Worm (Caenorhabditis elegans) whole organism, L1 larva: ENCODE measurements around the gene cth-2.
A peak's percentile ranks its signal among the peaks of the same experiment; 100 is the strongest.

Experiments
- C16A3.4 ChIP-seq: fragments of 150-350 bp; optimal IDR thresholded peaks from 2 replicates; lab custom pipeline; 2014; ENCODE audit warnings: missing biosample characterization, missing genetic modification characterization
- C34B4.2 ChIP-seq: sonication (generic microtip); optimal IDR thresholded peaks from 2 replicates; lab custom pipeline; 2017; ENCODE audit warnings: mild to moderate bottlenecking, missing genetic modification characterization, missing compliant biosample characterization
- F16B12.6 ChIP-seq: fragments of 150-350 bp; optimal IDR thresholded peaks from 2 replicates; lab custom pipeline; 2014; ENCODE audit warnings: missing biosample characterization, missing genetic modification characterization
- aly-2 ChIP-seq: fragments of 150-350 bp; optimal IDR thresholded peaks from 2 replicates; lab custom pipeline; 2014; ENCODE audit warnings: missing biosample characterization, missing genetic modification characterization
- blmp-1 ChIP-seq: fragments of 150-350 bp; optimal IDR thresholded peaks from 2 replicates; lab custom pipeline; 2014; ENCODE audit warnings: missing biosample characterization, missing genetic modification characterization
- ceh-63 ChIP-seq: fragments of 200-800 bp; sonication (Bioruptor generic); optimal IDR thresholded peaks from 2 replicates; lab custom pipeline; 2018; ENCODE audit warnings: mild to moderate bottlenecking, missing genetic modification characterization, missing compliant biosample characterization
- ceh-82 ChIP-seq, 3 experiments: fragments of 150-350 bp in 1 of 3; sonication (generic microtip) in 2 of 3; optimal IDR thresholded peaks; 2 replicates each; lab custom pipeline; 2014 to 2017; ENCODE audit warnings: missing biosample characterization in 3 of 3, missing genetic modification characterization in 3 of 3
- dpl-1 ChIP-seq, 3 experiments: fragments of 150-350 bp in 2 of 3; sonication (generic microtip) in 1 of 3; optimal IDR thresholded peaks; 2 replicates each; lab custom pipeline; 2014 to 2017; ENCODE audit warnings: missing biosample characterization in 3 of 3, missing genetic modification characterization in 3 of 3, missing genetic modification reagents in 3 of 3
- efl-1 ChIP-seq, 4 experiments: fragments of 150-350 bp; optimal IDR thresholded peaks in 3 of 4; peaks in 1 of 4; 1 replicate in 1 of 4; 2 replicates in 3 of 4; lab custom pipeline; 2014; ENCODE audit warnings: missing biosample characterization in 2 of 4, missing genetic modification characterization in 2 of 4, missing genetic modification reagents in 2 of 4
- egl-27 ChIP-seq, 2 experiments: fragments of 150-350 bp in 1 of 2; sonication (generic microtip); optimal IDR thresholded peaks; 3 replicates each; lab custom pipeline; 2017 to 2018; ENCODE audit warnings: missing biosample characterization in 2 of 2, missing genetic modification characterization in 2 of 2, missing genetic modification reagents in 2 of 2
- elt-2 ChIP-seq: sonication (generic microtip); optimal IDR thresholded peaks from 2 replicates; lab custom pipeline; 2016; ENCODE audit warnings: missing genetic modification characterization, mild to moderate bottlenecking, inconsistent platforms, missing compliant biosample characterization, missing genetic modification reagents
- ets-5 ChIP-seq: fragments of 200-800 bp; sonication (Bioruptor generic); IDR thresholded peaks from 2 replicates; pipeline ENCODE4 v1.3.6; 2022; ENCODE audit warnings: missing genetic modification characterization, missing compliant biosample characterization
- fos-1 ChIP-seq: fragments of 150-350 bp; optimal IDR thresholded peaks from 2 replicates; lab custom pipeline; 2014; ENCODE audit warnings: missing biosample characterization, missing genetic modification characterization
- grh-1 ChIP-seq: fragments of 200-800 bp; sonication (Bioruptor generic); IDR thresholded peaks from 2 replicates; pipeline ENCODE4 v1.3.6; 2022; ENCODE audit warnings: missing genetic modification reagents, missing genetic modification characterization, missing compliant biosample characterization
- hlh-17 ChIP-seq: fragments of 200-800 bp; sonication (Bioruptor generic); optimal IDR thresholded peaks from 2 replicates; lab custom pipeline; 2018; ENCODE audit warnings: missing genetic modification characterization, mild to moderate bottlenecking, missing compliant biosample characterization, moderate library complexity, borderline replicate concordance
- hpl-2 ChIP-seq: fragments of 150-350 bp; optimal IDR thresholded peaks from 2 replicates; lab custom pipeline; 2014; ENCODE audit warnings: missing biosample characterization, missing genetic modification reagents, missing genetic modification characterization
- isw-1 ChIP-seq: fragments of 200-800 bp; sonication (Bioruptor generic); IDR thresholded peaks from 2 replicates; pipeline ENCODE4 v1.3.6; 2022; ENCODE audit warnings: missing genetic modification characterization, missing compliant biosample characterization
- lin-13 ChIP-seq: fragments of 150-350 bp; optimal IDR thresholded peaks from 2 replicates; lab custom pipeline; 2014; ENCODE audit warnings: missing biosample characterization, missing genetic modification reagents, missing genetic modification characterization
- lin-14 ChIP-seq: fragments of 200-800 bp; sonication (Bioruptor generic); optimal IDR thresholded peaks from 2 replicates; lab custom pipeline; 2018; ENCODE audit warnings: mild to moderate bottlenecking, missing genetic modification characterization, moderate library complexity, missing compliant biosample characterization
- lin-15B ChIP-seq: fragments of 150-350 bp; sonication (generic microtip); optimal IDR thresholded peaks from 3 replicates; lab custom pipeline; 2014; ENCODE audit warnings: missing biosample characterization, missing genetic modification characterization
- lin-35 ChIP-seq, 2 experiments: fragments of 150-350 bp; optimal IDR thresholded peaks; 2 replicates each; lab custom pipeline; 2014; ENCODE audit warnings: missing biosample characterization in 2 of 2, missing genetic modification characterization in 2 of 2, missing genetic modification reagents in 2 of 2
- lsy-2 ChIP-seq, 2 experiments: fragments of 150-350 bp; optimal IDR thresholded peaks; 2 replicates each; lab custom pipeline; 2014; ENCODE audit warnings: missing biosample characterization in 2 of 2, missing genetic modification characterization in 2 of 2
- mef-2 ChIP-seq: fragments of 150-350 bp; optimal IDR thresholded peaks from 2 replicates; lab custom pipeline; 2014; ENCODE audit warnings: missing biosample characterization, missing genetic modification characterization
- mep-1 ChIP-seq: fragments of 150-350 bp; optimal IDR thresholded peaks from 2 replicates; lab custom pipeline; 2014; ENCODE audit warnings: missing biosample characterization, missing genetic modification characterization
- nhr-20 ChIP-seq: sonication (generic microtip); optimal IDR thresholded peaks from 2 replicates; lab custom pipeline; 2016; ENCODE audit warnings: mild to moderate bottlenecking, missing genetic modification characterization, missing compliant biosample characterization
- nhr-237 ChIP-seq: fragments of 150-350 bp; optimal IDR thresholded peaks from 2 replicates; lab custom pipeline; 2014; ENCODE audit warnings: missing biosample characterization, missing genetic modification characterization
- nhr-47 ChIP-seq: sonication (generic microtip); optimal IDR thresholded peaks from 2 replicates; lab custom pipeline; 2016; ENCODE audit warnings: mild to moderate bottlenecking, missing genetic modification characterization, moderate library complexity, missing compliant biosample characterization
- nhr-71 ChIP-seq: sonication (generic microtip); optimal IDR thresholded peaks from 2 replicates; lab custom pipeline; 2016; ENCODE audit warnings: mild to moderate bottlenecking, missing genetic modification characterization, moderate library complexity, missing compliant biosample characterization
- nhr-76 ChIP-seq: sonication (generic microtip); optimal IDR thresholded peaks from 2 replicates; lab custom pipeline; 2017; ENCODE audit warnings: missing biosample characterization, missing genetic modification characterization
- nhr-85 ChIP-seq: sonication (generic microtip); peaks from one replicate; lab custom pipeline; 2016; ENCODE audit warnings: missing genetic modification characterization, inconsistent platforms, missing compliant biosample characterization
- nhr-90 ChIP-seq: sonication (generic microtip); optimal IDR thresholded peaks from 2 replicates; lab custom pipeline; 2016; ENCODE audit warnings: mild to moderate bottlenecking, missing genetic modification characterization, missing compliant biosample characterization; ENCODE audit not compliant: poor library complexity
- pag-3 ChIP-seq: sonication (generic microtip); optimal IDR thresholded peaks from 2 replicates; lab custom pipeline; 2017; ENCODE audit warnings: missing genetic modification characterization, mild to moderate bottlenecking, missing compliant biosample characterization, antibody characterized with exemption, borderline replicate concordance; ENCODE audit not compliant: insufficient read depth
- pax-3 ChIP-seq: fragments of 200-800 bp; sonication (Bioruptor generic); optimal IDR thresholded peaks from 2 replicates; lab custom pipeline; 2018; ENCODE audit warnings: mild to moderate bottlenecking, missing genetic modification characterization, moderate library complexity, missing compliant biosample characterization
- skn-1 ChIP-seq: fragments of 150-350 bp; optimal IDR thresholded peaks from 2 replicates; lab custom pipeline; 2014; ENCODE audit warnings: missing biosample characterization, missing genetic modification characterization
- snpc-4 ChIP-seq: fragments of 150-350 bp; optimal IDR thresholded peaks from 2 replicates; lab custom pipeline; 2014; ENCODE audit warnings: missing biosample characterization, missing genetic modification characterization
- snu-23 ChIP-seq: sonication (generic microtip); optimal IDR thresholded peaks from 2 replicates; lab custom pipeline; 2016; ENCODE audit warnings: missing genetic modification characterization, missing compliant biosample characterization
- sox-4 ChIP-seq: sonication (generic microtip); optimal IDR thresholded peaks from 2 replicates; lab custom pipeline; 2016; ENCODE audit warnings: missing genetic modification characterization, missing compliant biosample characterization
- tbx-2 ChIP-seq: sonication (generic microtip); optimal IDR thresholded peaks from 2 replicates; lab custom pipeline; 2016; ENCODE audit warnings: missing genetic modification characterization, missing compliant biosample characterization
- tlp-1 ChIP-seq: fragments of 150-350 bp; optimal IDR thresholded peaks from 2 replicates; lab custom pipeline; 2014; ENCODE audit warnings: missing biosample characterization, missing genetic modification characterization
- unc-130 ChIP-seq: fragments of 150-350 bp; optimal IDR thresholded peaks from 2 replicates; lab custom pipeline; 2017; ENCODE audit warnings: missing biosample characterization, missing genetic modification characterization, inconsistent platforms
- unc-30 ChIP-seq: sonication (generic microtip); optimal IDR thresholded peaks from 2 replicates; lab custom pipeline; 2017; ENCODE audit warnings: missing biosample characterization, missing genetic modification characterization
- unc-62 ChIP-seq: fragments of 150-350 bp; optimal IDR thresholded peaks from 2 replicates; lab custom pipeline; 2014; ENCODE audit warnings: missing biosample characterization, missing genetic modification reagents, missing genetic modification characterization
- xbp-1 ChIP-seq: sonication (generic microtip); optimal IDR thresholded peaks from 2 replicates; lab custom pipeline; 2016; ENCODE audit warnings: missing genetic modification characterization, missing compliant biosample characterization
- ztf-11 ChIP-seq, 2 experiments: sonication (generic microtip); optimal IDR thresholded peaks; 2 replicates each; lab custom pipeline; 2016 to 2017; ENCODE audit warnings: missing genetic modification characterization in 2 of 2, missing biosample characterization in 1 of 2, missing compliant biosample characterization in 1 of 2

Gene cth-2

ce11 chrII:7029524-7029923 is 28.2 kb downstream of the cth-2 start:
- TF ChIP-seq C16A3.4 (tag; lab: Kevin White, UChicago): no peak
- TF ChIP-seq efl-1 (optimal IDR thresholded peaks at IDR 0.05; lab: Kevin White, UChicago): no peak
- peak in 1 of 2 experiments; percentile 79 for TF ChIP-seq efl-1 (GFP tag; optimal IDR thresholded peaks at IDR 0.05 in 1 of 2; lab: Kevin White, UChicago)

ce11 chrII:7024897-7025852 is 32.6 kb downstream of the cth-2 start, which contains the start of gene znf-598:
Gene znf-598 (plus strand): TSS chrII:7025802.
- TF ChIP-seq F16B12.6 (peak; percentile 17), unc-130 (no peak), xbp-1 (tag; lab: Kevin White, UChicago) (peak; percentile 17), unc-30 (no peak), unc-62 (no peak), hpl-2 (GFP tag; lab: Kevin White, UChicago) (no peak), snu-23 (GFP tag; lab: Kevin White, UChicago) (peak; percentile 38), isw-1 (GFP tag; lab: Robert Waterston, UW) (peak; percentile 2; the same call in 1 of the 2 replicates), nhr-71 (tag; lab: Kevin White, UChicago) (peak; percentile 34), nhr-90 (no peak), ceh-63 (no peak), dpl-1 (GFP tag; optimal IDR thresholded peaks at IDR 0.05; lab: Kevin White, UChicago) (peak; percentile 6 to 48 (median 12)), tlp-1 (tag; lab: Kevin White, UChicago) (no peak), lsy-2 (tag; optimal IDR thresholded peaks at IDR 0.05; lab: Kevin White, UChicago) (peak; percentile 25 to 80), lin-35 (GFP tag; optimal IDR thresholded peaks at IDR 0.05; lab: Kevin White, UChicago) (peak; percentile 30 to 64), nhr-47 (tag; lab: Kevin White, UChicago) (peak; percentile 10), nhr-20 (peak; percentile 43), elt-2 (tag; lab: Kevin White, UChicago) (peak; percentile 10), skn-1 (peak; percentile 15), ceh-82 (tag; optimal IDR thresholded peaks at IDR 0.05; lab: Kevin White, UChicago) (peak in 1 of 3 experiments; percentile 13), blmp-1 (tag; lab: Kevin White, UChicago) (peak; percentile 52), nhr-85 (peak; percentile 70), nhr-237 (tag; lab: Kevin White, UChicago) (no peak), ets-5 (GFP tag; lab: Robert Waterston, UW) (no peak), lin-15B (tag; lab: Kevin White, UChicago) (peak; percentile 60), pax-3 (tag; lab: Kevin White, UChicago) (no peak), efl-1 (optimal IDR thresholded peaks at IDR 0.05; lab: Kevin White, UChicago) (peak; percentile 37 to 43), efl-1 (GFP tag; optimal IDR thresholded peaks at IDR 0.05 in 1 of 2; lab: Kevin White, UChicago) (peak; percentile 28 to 78), C16A3.4 (tag; lab: Kevin White, UChicago) (peak; percentile 21), mep-1 (tag; lab: Kevin White, UChicago) (peak; percentile 44), tbx-2 (no peak), lin-14 (peak; percentile 51)

ce11 chrII:7022370-7023001 is 35.3 kb downstream of the cth-2 start, which contains the start of the genes lst-6 and lst-5:
Gene lst-6 (minus strand): TSS chrII:7022509.
Gene lst-5 (plus strand): TSS chrII:7022913.
- TF ChIP-seq lin-13: peak; percentile 24
- peak; percentile 50 for TF ChIP-seq skn-1
- no peak for TF ChIP-seq sox-4 (tag; lab: Kevin White, UChicago)
- TF ChIP-seq ztf-11 (tag; optimal IDR thresholded peaks at IDR 0.05; lab: Kevin White, UChicago): no peak
- TF ChIP-seq pag-3 (tag; lab: Kevin White, UChicago): no peak
- TF ChIP-seq nhr-20: peak; percentile 72
- TF ChIP-seq nhr-76 (tag; lab: Kevin White, UChicago): no peak
- TF ChIP-seq hlh-17 (GFP tag; lab: Kevin White, UChicago): no peak
- TF ChIP-seq mep-1 (tag; lab: Kevin White, UChicago): peak; percentile 60
- TF ChIP-seq snu-23 (GFP tag; lab: Kevin White, UChicago): peak; percentile 76
- peak; percentile 56 for TF ChIP-seq snpc-4 (tag; lab: Kevin White, UChicago)
- peak; percentile 80 to 85 for TF ChIP-seq lsy-2 (tag; optimal IDR thresholded peaks at IDR 0.05; lab: Kevin White, UChicago)
- peak; percentile 10 for TF ChIP-seq nhr-90
- no peak for TF ChIP-seq pax-3 (tag; lab: Kevin White, UChicago)
- no peak for TF ChIP-seq fos-1 (tag; lab: Kevin White, UChicago)
- TF ChIP-seq mef-2: no peak
- no peak for TF ChIP-seq aly-2 (tag; lab: Kevin White, UChicago)
- peak; percentile 54 to 58 (median 56) for TF ChIP-seq ceh-82 (tag; optimal IDR thresholded peaks at IDR 0.05; lab: Kevin White, UChicago)
- TF ChIP-seq C34B4.2: no peak
- no peak for TF ChIP-seq egl-27 (tag; optimal IDR thresholded peaks at IDR 0.05; lab: Kevin White, UChicago)
- no peak for TF ChIP-seq grh-1 (GFP tag; lab: Robert Waterston, UW)
- no peak for TF ChIP-seq unc-30
